Worm (Caenorhabditis elegans) whole organism, mixed stage, embryonic: ENCODE data around the gene gta-1.

Source experiments
- ham-2 ChIP-seq: fragments of 200-800 bp; sonication (Bioruptor generic); optimal IDR thresholded peaks from 2 replicates; lab custom pipeline; 2018; ENCODE audit warnings: mild to moderate bottlenecking, missing genetic modification characterization, missing compliant biosample characterization
- nhr-12 ChIP-seq: fragments of 150-350 bp; optimal IDR thresholded peaks from 2 replicates; lab custom pipeline; 2014; ENCODE audit warnings: missing biosample characterization, missing genetic modification characterization
- nhr-2 ChIP-seq: fragments of 150-350 bp; optimal IDR thresholded peaks from 2 replicates; lab custom pipeline; 2014; ENCODE audit warnings: missing biosample characterization, missing genetic modification characterization
- nhr-28 ChIP-seq: fragments of 150-350 bp; optimal IDR thresholded peaks from 2 replicates; lab custom pipeline; 2014; ENCODE audit warnings: missing biosample characterization, missing genetic modification characterization
- snpc-4 ChIP-seq: fragments of 150-350 bp; optimal IDR thresholded peaks from 2 replicates; lab custom pipeline; 2014; ENCODE audit warnings: missing biosample characterization, missing genetic modification characterization
- unc-62 ChIP-seq: fragments of 150-350 bp; optimal IDR thresholded peaks from 2 replicates; lab custom pipeline; 2014; ENCODE audit warnings: missing biosample characterization, missing genetic modification reagents, missing genetic modification characterization

DNA sequence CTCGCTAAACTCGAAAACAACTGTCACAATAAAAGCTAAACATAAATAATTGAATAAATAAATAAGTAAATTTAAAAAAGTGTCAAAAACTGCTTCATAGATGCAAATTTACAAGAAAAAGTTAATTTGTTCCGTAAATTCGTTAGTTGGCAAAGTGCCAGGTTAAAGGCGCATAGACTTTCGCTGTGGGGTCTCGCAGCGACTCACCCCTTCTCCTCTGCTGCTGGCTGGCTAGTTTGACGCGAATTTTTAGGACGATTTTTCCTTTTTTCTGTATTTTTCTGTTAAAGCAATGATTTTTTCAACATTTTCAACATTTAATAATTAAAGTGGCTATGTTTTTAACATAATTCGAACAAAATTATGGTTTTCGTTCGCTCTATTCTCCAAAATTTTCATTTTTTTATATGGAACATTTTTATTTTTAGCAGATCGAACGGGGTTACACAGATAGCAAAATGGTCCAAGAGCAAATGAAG, 4.2 kb upstream of the gta-1 start, which contains the start of gene rack-1:
- TF ChIP-seq unc-62 (peak; percentile 4), nhr-12 (tag; lab: Kevin White, UChicago) (no peak), snpc-4 (no peak), ham-2 (no peak), nhr-2 (tag; lab: Kevin White, UChicago) (no peak), nhr-28 (tag; lab: Kevin White, UChicago) (no peak)
